Fruit fly (Drosophila melanogaster): Measurements from ENCODE around the gene Rpt6R.

Rpt6R gene

DNA sequence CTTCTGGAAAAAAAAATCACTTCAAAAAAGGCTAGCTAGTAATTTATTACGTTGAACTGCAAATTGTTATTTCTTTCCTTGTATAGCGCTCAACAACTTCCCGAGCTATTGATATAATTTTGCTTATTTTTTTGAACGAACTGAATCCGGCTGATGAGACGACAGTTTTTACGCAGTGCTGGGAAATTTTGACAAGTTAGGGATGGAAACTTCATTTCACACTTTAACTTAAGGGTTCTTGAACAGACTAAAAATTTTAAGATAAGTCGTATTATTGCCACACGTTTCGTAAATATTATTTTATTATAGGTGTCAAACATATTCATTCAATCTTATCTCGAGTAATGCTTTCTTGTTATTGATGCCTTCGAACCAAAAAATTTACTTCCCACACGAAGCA is at the start of gene Rpt6R:
Gene Rpt6R, minus strand, starts transcription at position 156 of the 400 bp plus-strand sequence.
- TF ChIP-seq tj (GFP tag; optimal IDR thresholded peaks at IDR 0.05) (no peak), kay (GFP tag; ENCODE audit: borderline replicate concordance) (peak; percentile 51), bab1 (GFP tag; optimal IDR thresholded peaks at IDR 0.05) (no peak)

DNA sequence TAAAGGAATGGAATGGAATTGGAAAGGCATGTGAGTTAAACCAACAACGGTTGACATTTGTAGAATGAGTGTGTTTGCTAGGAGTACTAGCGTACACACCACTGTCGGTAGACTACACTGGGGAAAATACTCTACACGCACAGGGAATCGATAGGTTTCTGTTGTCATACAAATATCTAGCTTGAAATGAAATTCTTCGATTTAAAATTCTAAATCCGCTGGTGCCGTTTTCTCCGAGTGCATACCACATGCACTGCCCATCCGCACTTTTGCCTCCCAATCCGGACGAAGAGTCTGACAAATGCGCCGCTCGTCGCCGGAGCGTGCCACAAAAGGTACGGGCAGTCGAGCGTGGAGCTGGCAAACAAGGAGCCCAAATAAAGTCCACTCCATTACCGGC is 45.4 kb upstream of the Rpt6R start, which contains the start of gene CG2267:
Gene CG2267, minus strand, starts transcription at position 101 of the 400 bp plus-strand sequence.
- TF ChIP-seq Crg-1 (GFP tag; optimal IDR thresholded peaks at IDR 0.05) (no peak), cnc (optimal IDR thresholded peaks at IDR 0.05) (no peak), CG33017 (tag; optimal IDR thresholded peaks at IDR 0.05) (no peak), CG7045 (GFP tag; optimal IDR thresholded peaks at IDR 0.05) (no peak), CG7101 (tag; optimal IDR thresholded peaks at IDR 0.05) (no peak), CG12768 (GFP tag; optimal IDR thresholded peaks at IDR 0.05) (no peak), pad (GFP tag; optimal IDR thresholded peaks at IDR 0.05) (no peak), CG1620 (GFP tag; optimal IDR thresholded peaks at IDR 0.05) (no peak), Hr96 (GFP tag; optimal IDR thresholded peaks at IDR 0.05) (no peak), CG5204 (GFP tag; optimal IDR thresholded peaks at IDR 0.05) (no peak)

DNA sequence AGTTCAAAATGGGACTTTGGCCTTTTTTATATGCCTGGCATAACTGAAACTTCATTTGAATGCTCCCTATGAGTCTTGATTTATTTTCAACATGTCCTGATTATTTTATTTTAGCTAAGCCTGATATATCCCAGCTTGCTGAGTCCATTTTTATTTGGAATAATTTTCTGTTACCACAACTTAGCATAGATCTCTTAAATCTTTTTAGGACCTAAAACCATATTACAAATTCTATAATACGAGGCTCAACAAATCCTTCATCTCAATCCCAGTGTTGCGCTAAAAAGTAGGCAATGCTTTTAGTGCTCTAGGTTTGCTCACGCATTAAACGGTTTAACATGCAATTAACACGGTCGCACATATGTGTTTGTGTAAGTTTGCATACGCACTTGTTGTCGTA is 38.3 kb upstream of the Rpt6R start, which contains the start of gene CG44954:
Gene CG44954, minus strand, starts transcription at position 101 of the 400 bp plus-strand sequence.
- TF ChIP-seq toe (GFP tag; optimal IDR thresholded peaks at IDR 0.05) (no peak), tj (GFP tag; optimal IDR thresholded peaks at IDR 0.05) (no peak), kay (GFP tag; ENCODE audit: borderline replicate concordance) (no peak)

DNA sequence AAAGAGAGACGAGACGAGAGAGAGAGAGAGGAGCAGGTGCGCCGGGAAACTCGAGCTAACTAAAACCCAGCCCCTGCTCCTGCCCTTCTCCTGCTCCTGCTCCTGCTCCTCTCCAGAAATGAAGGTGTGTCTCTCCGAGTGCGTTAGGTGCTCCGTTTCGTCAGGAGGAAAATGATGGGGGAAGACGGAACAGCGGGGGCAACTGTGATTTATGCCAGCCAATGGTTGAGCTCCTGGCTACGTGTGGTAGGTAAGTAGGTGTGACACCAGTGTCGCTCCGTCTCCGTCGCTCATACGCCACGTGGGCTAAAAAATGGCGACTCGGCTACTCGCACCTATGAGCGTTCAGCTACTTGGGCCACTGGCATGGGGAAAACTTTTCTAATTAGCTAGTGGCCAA is 34.0 kb upstream of the Rpt6R start:
- TF ChIP-seq pad (GFP tag; optimal IDR thresholded peaks at IDR 0.05) (peak; percentile 11), CG11617 (GFP tag; optimal IDR thresholded peaks at IDR 0.05) (no peak), Mnt (GFP tag; optimal IDR thresholded peaks at IDR 0.05) (no peak), toe (GFP tag; optimal IDR thresholded peaks at IDR 0.05) (no peak), CG14711 (tag; optimal IDR thresholded peaks at IDR 0.05) (no peak)

DNA sequence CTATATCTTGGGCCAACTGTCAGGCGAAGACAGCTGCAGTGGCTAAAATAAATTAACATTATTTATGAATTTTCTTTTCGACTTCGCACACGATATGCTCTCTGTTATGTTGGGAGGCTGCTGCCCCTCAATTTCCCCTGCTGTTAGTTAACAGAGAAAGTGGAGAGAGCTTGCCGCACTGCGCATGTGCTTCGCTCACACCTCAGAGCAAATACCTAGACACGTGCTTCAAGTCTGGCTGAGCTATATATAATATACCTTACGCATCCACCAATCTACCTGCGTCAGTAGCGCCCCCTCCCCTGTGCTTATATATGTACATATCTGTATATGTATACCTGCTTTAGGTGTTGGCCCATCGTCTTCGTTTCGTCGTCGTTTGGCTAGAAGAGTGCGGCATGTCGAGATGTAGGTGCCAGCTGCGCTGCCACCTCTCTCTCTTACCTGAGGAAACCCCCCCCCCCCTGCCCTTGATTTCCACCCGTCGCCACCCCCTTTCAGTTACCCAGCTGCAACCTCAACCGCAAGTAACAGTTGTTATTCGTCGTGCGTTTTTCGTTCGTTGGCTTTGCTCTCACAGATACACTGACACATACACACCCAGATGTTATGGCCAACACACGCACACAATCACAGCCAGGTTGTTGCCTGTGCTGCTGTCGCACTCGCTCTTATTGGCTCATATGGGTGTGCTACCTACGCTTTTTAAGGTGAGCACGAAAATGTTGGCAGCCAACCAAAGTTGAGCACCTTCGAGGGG is 32.8 kb upstream of the Rpt6R start:
- TF ChIP-seq pad (GFP tag; optimal IDR thresholded peaks at IDR 0.05), result peak; percentile 58
- no peak for TF ChIP-seq CG11617 (GFP tag; optimal IDR thresholded peaks at IDR 0.05)

DNA sequence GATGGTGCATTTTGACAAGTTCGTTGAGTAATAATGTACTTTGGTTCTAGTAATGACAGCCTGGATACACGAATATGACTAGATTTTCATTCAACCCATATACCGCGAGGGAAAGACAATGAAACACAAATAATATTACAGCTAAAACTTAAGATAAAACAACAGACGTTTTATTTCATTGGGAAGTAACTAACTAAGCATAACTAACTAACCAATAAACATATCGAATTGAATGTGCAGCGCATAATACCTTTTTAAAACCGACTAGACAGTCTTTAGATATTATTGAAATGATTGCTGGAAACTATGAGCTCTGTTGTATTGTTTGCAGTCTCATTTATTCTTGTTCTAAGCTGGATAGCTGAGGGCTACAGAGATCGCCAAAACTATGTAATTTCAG is 22.4 kb upstream of the Rpt6R start, which contains the start of gene CG31016:
Gene CG31016, plus strand, starts transcription at position 301 of the 400 bp plus-strand sequence.
- TF ChIP-seq Crg-1 (GFP tag; optimal IDR thresholded peaks at IDR 0.05) (no peak), CG5204 (GFP tag; optimal IDR thresholded peaks at IDR 0.05) (no peak), bab1 (GFP tag; optimal IDR thresholded peaks at IDR 0.05) (no peak), Clk (GFP tag; optimal IDR thresholded peaks at IDR 0.05) (no peak), CG11617 (GFP tag; optimal IDR thresholded peaks at IDR 0.05) (no peak), CG12768 (GFP tag; optimal IDR thresholded peaks at IDR 0.05) (no peak), Mnt (GFP tag; optimal IDR thresholded peaks at IDR 0.05) (no peak)

DNA sequence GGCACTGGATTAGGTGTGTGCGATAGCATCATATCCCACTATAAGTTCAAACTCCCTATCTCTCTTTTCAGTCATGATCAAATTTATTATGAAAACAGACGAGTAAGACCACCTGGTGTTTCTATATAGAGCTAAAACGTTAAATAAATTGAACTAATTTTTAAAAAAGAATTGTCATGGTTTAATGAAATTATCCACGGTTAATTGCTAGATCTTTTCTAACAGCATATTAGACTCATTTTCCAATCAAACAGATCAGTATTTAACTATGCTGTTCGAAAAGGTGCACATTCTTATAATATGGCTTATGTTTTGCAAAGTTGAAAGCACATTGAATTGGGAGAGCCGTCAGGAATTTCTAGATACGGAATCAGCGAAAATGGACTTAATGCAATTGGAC is 20.4 kb upstream of the Rpt6R start, which contains the start of gene PH4alphaNE3:
Gene PH4alphaNE3, plus strand, starts transcription at position 301 of the 400 bp plus-strand sequence.
- no peak for TF ChIP-seq toe (GFP tag; optimal IDR thresholded peaks at IDR 0.05)
- no peak for TF ChIP-seq CG11617 (GFP tag; optimal IDR thresholded peaks at IDR 0.05)
- TF ChIP-seq CG14711 (tag; optimal IDR thresholded peaks at IDR 0.05), result no peak
- TF ChIP-seq CG33017 (tag; optimal IDR thresholded peaks at IDR 0.05), result no peak
- TF ChIP-seq CG1620 (GFP tag; optimal IDR thresholded peaks at IDR 0.05), result no peak
- TF ChIP-seq CG5204 (GFP tag; optimal IDR thresholded peaks at IDR 0.05), result no peak
- no peak for TF ChIP-seq cnc (optimal IDR thresholded peaks at IDR 0.05)
- TF ChIP-seq Crg-1 (GFP tag; optimal IDR thresholded peaks at IDR 0.05), result no peak
- no peak for TF ChIP-seq CG12768 (GFP tag; optimal IDR thresholded peaks at IDR 0.05)
- TF ChIP-seq CG7101 (tag; optimal IDR thresholded peaks at IDR 0.05), result no peak

DNA sequence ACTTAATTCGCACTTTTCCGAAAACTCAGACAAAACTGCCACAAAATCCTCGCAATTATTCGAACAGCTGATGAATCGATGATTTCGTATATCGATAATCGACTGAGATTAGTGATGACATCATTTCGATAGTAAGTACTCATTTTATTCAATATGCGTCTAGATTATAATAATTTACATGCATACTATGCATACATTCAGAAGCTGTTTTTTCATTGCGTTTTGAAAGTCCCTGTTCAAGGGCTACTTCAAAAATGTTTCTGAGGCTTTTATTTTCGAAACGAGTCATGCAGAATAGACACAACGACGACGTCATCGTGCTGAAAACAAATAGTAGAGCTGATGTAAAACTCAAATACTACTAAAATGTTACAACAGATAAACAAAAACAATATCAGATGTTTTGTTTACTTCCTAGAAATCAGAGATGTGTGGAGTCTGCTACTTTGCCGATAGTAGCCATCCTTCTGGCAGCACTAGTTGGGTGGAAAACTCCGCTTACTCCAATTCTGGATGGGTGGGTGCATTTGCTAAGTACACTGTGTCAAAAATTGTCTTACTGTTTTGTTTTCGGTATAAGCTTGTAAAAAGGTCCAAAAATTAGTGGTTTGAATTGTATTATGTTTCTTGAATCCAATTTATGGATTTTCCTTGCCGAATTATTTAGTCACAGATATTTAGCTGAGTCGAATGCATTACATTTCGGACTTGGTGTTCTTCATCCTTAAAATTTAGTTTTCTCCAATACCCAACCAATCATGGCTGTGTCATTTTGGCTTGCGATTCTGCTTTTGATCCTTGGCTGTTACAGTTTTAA is 18.2 kb upstream of the Rpt6R start, which contains the start of the genes CG2246 and CG31021:
Gene CG2246, minus strand, starts transcription at position 50 of the 817 bp plus-strand sequence.
Gene CG31021, plus strand, starts transcription at position 767 of the 817 bp plus-strand sequence.
- TF ChIP-seq toe (GFP tag; optimal IDR thresholded peaks at IDR 0.05), result peak; percentile 65
- no peak for TF ChIP-seq cic (GFP tag; optimal IDR thresholded peaks at IDR 0.05)
- peak; percentile 11 for TF ChIP-seq Mnt (GFP tag; optimal IDR thresholded peaks at IDR 0.05)
- peak; percentile 25 for TF ChIP-seq bab1 (GFP tag; optimal IDR thresholded peaks at IDR 0.05)
- peak; percentile 34 for TF ChIP-seq CG7045 (GFP tag; optimal IDR thresholded peaks at IDR 0.05)
- TF ChIP-seq CG11617 (GFP tag; optimal IDR thresholded peaks at IDR 0.05), result peak; percentile 28
- peak; percentile 49 for TF ChIP-seq CG1620 (GFP tag; optimal IDR thresholded peaks at IDR 0.05)
- TF ChIP-seq ovo (GFP tag; optimal IDR thresholded peaks at IDR 0.05), result peak; percentile 51
- TF ChIP-seq kay (GFP tag; ENCODE audit: borderline replicate concordance), result no peak
- TF ChIP-seq tj (GFP tag; optimal IDR thresholded peaks at IDR 0.05), result no peak
- no peak for TF ChIP-seq CG12768 (GFP tag; optimal IDR thresholded peaks at IDR 0.05)
- peak; percentile 72 for TF ChIP-seq CG5204 (GFP tag; optimal IDR thresholded peaks at IDR 0.05)
- peak; percentile 47 for TF ChIP-seq Clk (GFP tag; optimal IDR thresholded peaks at IDR 0.05)
- TF ChIP-seq CG33017 (tag; optimal IDR thresholded peaks at IDR 0.05), result no peak
- TF ChIP-seq cnc (optimal IDR thresholded peaks at IDR 0.05), result no peak
- TF ChIP-seq CG14711 (tag; optimal IDR thresholded peaks at IDR 0.05), result no peak
- peak; percentile 20 for TF ChIP-seq CG7101 (tag; optimal IDR thresholded peaks at IDR 0.05)
- TF ChIP-seq Hr96 (GFP tag; optimal IDR thresholded peaks at IDR 0.05), result peak; percentile 3
- TF ChIP-seq Crg-1 (GFP tag; optimal IDR thresholded peaks at IDR 0.05), result peak; percentile 31
- TF ChIP-seq pad (GFP tag; optimal IDR thresholded peaks at IDR 0.05), result peak; percentile 12

All from whole organism, adult.